Worm (Caenorhabditis elegans) whole organism, L2 larva: ENCODE results near the gene T22B7.22.

Experiments used
- C34F6.9 ChIP-seq: fragments of 150-350 bp; optimal IDR thresholded peaks from 2 replicates; lab custom pipeline; 2014; ENCODE audit warnings: missing biosample characterization, missing genetic modification characterization
- F13H6.1 ChIP-seq: sonication (generic microtip); optimal IDR thresholded peaks from 2 replicates; lab custom pipeline; 2016; ENCODE audit warnings: missing genetic modification characterization, missing compliant biosample characterization
- R02D3.7 ChIP-seq: fragments of 150-350 bp; optimal IDR thresholded peaks from 2 replicates; lab custom pipeline; 2014; ENCODE audit warnings: missing biosample characterization, missing genetic modification characterization
- Y55F3AM.14 ChIP-seq: fragments of 200-800 bp; sonication (Bioruptor generic); optimal IDR thresholded peaks from 2 replicates; lab custom pipeline; 2018; ENCODE audit warnings: mild to moderate bottlenecking, missing genetic modification characterization, missing compliant biosample characterization
- alr-1 ChIP-seq: fragments of 150-350 bp; optimal IDR thresholded peaks from 2 replicates; lab custom pipeline; 2014; ENCODE audit warnings: missing biosample characterization, missing genetic modification characterization
- aly-2 ChIP-seq: fragments of 150-350 bp; optimal IDR thresholded peaks from 2 replicates; lab custom pipeline; 2014; ENCODE audit warnings: missing biosample characterization, missing genetic modification characterization
- ama-1 ChIP-seq: fragments of 150-350 bp; optimal IDR thresholded peaks from 2 replicates; lab custom pipeline; 2018; ENCODE audit warnings: inconsistent platforms
- blmp-1 ChIP-seq: sonication (generic microtip); optimal IDR thresholded peaks from 2 replicates; lab custom pipeline; 2017; ENCODE audit warnings: missing genetic modification characterization, mild to moderate bottlenecking, missing compliant biosample characterization, antibody characterized with exemption, moderate library complexity; ENCODE audit not compliant: insufficient read depth
- ceh-16 ChIP-seq: fragments of 150-350 bp; optimal IDR thresholded peaks from 2 replicates; lab custom pipeline; 2014; ENCODE audit warnings: missing biosample characterization, missing genetic modification characterization
- crh-2 ChIP-seq: sonication (generic microtip); optimal IDR thresholded peaks from 2 replicates; lab custom pipeline; 2017; ENCODE audit warnings: missing biosample characterization, missing genetic modification characterization
- elt-1 ChIP-seq: fragments of 150-350 bp; optimal IDR thresholded peaks from 2 replicates; lab custom pipeline; 2014; ENCODE audit warnings: missing biosample characterization, missing genetic modification characterization
- elt-3 ChIP-seq: sonication (generic microtip); optimal IDR thresholded peaks from 2 replicates; lab custom pipeline; 2017; ENCODE audit warnings: missing biosample characterization, missing genetic modification characterization
- gmeb-1 ChIP-seq: fragments of 150-350 bp; optimal IDR thresholded peaks from 2 replicates; lab custom pipeline; 2014; ENCODE audit warnings: missing biosample characterization, missing genetic modification characterization
- lin-11 ChIP-seq: fragments of 150-350 bp; sonication (generic microtip); optimal IDR thresholded peaks from 2 replicates; lab custom pipeline; 2014; ENCODE audit warnings: missing biosample characterization, missing genetic modification characterization, inconsistent platforms, mixed read lengths
- lin-39 ChIP-seq: fragments of 150-350 bp; optimal IDR thresholded peaks from 2 replicates; lab custom pipeline; 2014; ENCODE audit warnings: missing biosample characterization, missing genetic modification reagents, missing genetic modification characterization
- lsy-2 ChIP-seq, 2 experiments: fragments of 150-350 bp in 1 of 2; sonication (generic microtip) in 1 of 2; optimal IDR thresholded peaks; 2 replicates each; lab custom pipeline; 2014 to 2017; ENCODE audit warnings: missing biosample characterization in 2 of 2, missing genetic modification characterization in 2 of 2
- mab-5 ChIP-seq: fragments of 150-350 bp; optimal IDR thresholded peaks from 2 replicates; lab custom pipeline; 2014; ENCODE audit warnings: missing biosample characterization, missing genetic modification characterization
- mbf-1 ChIP-seq: sonication (generic microtip); optimal IDR thresholded peaks from 2 replicates; lab custom pipeline; 2017; ENCODE audit warnings: missing biosample characterization, missing genetic modification characterization
- mdl-1 ChIP-seq, 2 experiments: fragments of 150-350 bp in 1 of 2; sonication (generic microtip) in 1 of 2; optimal IDR thresholded peaks; 2 replicates each; lab custom pipeline; 2017; ENCODE audit warnings: missing biosample characterization in 2 of 2, missing genetic modification characterization in 2 of 2
- nhr-10 ChIP-seq: sonication (generic microtip); optimal IDR thresholded peaks from 2 replicates; lab custom pipeline; 2017; ENCODE audit warnings: missing biosample characterization, missing genetic modification characterization
- nhr-11 ChIP-seq: fragments of 150-350 bp; optimal IDR thresholded peaks from 2 replicates; lab custom pipeline; 2014; ENCODE audit warnings: missing biosample characterization, missing genetic modification characterization
- nhr-12 ChIP-seq: fragments of 150-350 bp; optimal IDR thresholded peaks from 2 replicates; lab custom pipeline; 2014; ENCODE audit warnings: missing biosample characterization, missing genetic modification characterization
- nhr-129 ChIP-seq: fragments of 150-350 bp; optimal IDR thresholded peaks from 2 replicates; lab custom pipeline; 2014; ENCODE audit warnings: missing biosample characterization, missing genetic modification characterization
- nhr-21 ChIP-seq: fragments of 150-350 bp; optimal IDR thresholded peaks from 2 replicates; lab custom pipeline; 2014; ENCODE audit warnings: missing biosample characterization, missing genetic modification characterization
- nhr-23 ChIP-seq: fragments of 150-350 bp; optimal IDR thresholded peaks from 2 replicates; lab custom pipeline; 2014; ENCODE audit warnings: missing biosample characterization, missing genetic modification reagents, missing genetic modification characterization
- nhr-237 ChIP-seq: fragments of 150-350 bp; optimal IDR thresholded peaks from 2 replicates; lab custom pipeline; 2014; ENCODE audit warnings: missing biosample characterization, missing genetic modification characterization
- nhr-25 ChIP-seq: fragments of 150-350 bp; sonication (generic microtip); optimal IDR thresholded peaks from 3 replicates; lab custom pipeline; 2014; ENCODE audit warnings: missing biosample characterization, missing genetic modification characterization
- peb-1 ChIP-seq: fragments of 150-350 bp; optimal IDR thresholded peaks from 2 replicates; lab custom pipeline; 2014; ENCODE audit warnings: missing biosample characterization, missing genetic modification characterization
- skn-1 ChIP-seq: sonication (generic microtip); optimal IDR thresholded peaks from 2 replicates; lab custom pipeline; 2017; ENCODE audit warnings: missing biosample characterization, missing genetic modification characterization
- sma-3 ChIP-seq: sonication (generic microtip); optimal IDR thresholded peaks from 2 replicates; lab custom pipeline; 2016; ENCODE audit warnings: missing genetic modification reagents, missing genetic modification characterization, missing compliant biosample characterization
- sma-9 ChIP-seq, 2 experiments: fragments of 150-350 bp in 1 of 2; sonication (generic microtip) in 1 of 2; optimal IDR thresholded peaks; 2 replicates each; lab custom pipeline; 2014 to 2016; ENCODE audit warnings: missing genetic modification characterization in 2 of 2, mild to moderate bottlenecking in 1 of 2, missing biosample characterization in 1 of 2, missing compliant biosample characterization in 1 of 2, missing genetic modification reagents in 1 of 2, moderate library complexity in 1 of 2
- unc-62 ChIP-seq: fragments of 150-350 bp; optimal IDR thresholded peaks from 2 replicates; lab custom pipeline; 2014; ENCODE audit warnings: missing biosample characterization, missing genetic modification reagents, missing genetic modification characterization
- zag-1 ChIP-seq: fragments of 150-350 bp; optimal IDR thresholded peaks from 2 replicates; lab custom pipeline; 2014; ENCODE audit warnings: missing biosample characterization, missing genetic modification characterization
- ztf-1 ChIP-seq: fragments of 200-800 bp; sonication (Bioruptor generic); conservative IDR thresholded peaks from 2 replicates; pipeline ENCODE4 v1.3.6; 2022; ENCODE audit warnings: missing genetic modification characterization, missing compliant biosample characterization
- ztf-11 ChIP-seq: sonication (generic microtip); optimal IDR thresholded peaks from 2 replicates; lab custom pipeline; 2017; ENCODE audit warnings: missing biosample characterization, missing genetic modification characterization
- ztf-4 ChIP-seq: fragments of 150-350 bp; optimal IDR thresholded peaks from 2 replicates; lab custom pipeline; 2014; ENCODE audit warnings: missing biosample characterization, missing genetic modification characterization

Gene T22B7.22

ce11 chrX:5641315-5641714, 18.5 kb upstream of the T22B7.22 start, which contains the start of gene T22B7.4:
Gene T22B7.4 (minus strand): TSS chrX:5641415.
- no peak for TF ChIP-seq aly-2 (tag; lab: Kevin White, UChicago)
- TF ChIP-seq nhr-12 (tag; lab: Kevin White, UChicago) = no peak
- no peak for TF ChIP-seq R02D3.7
- TF ChIP-seq alr-1 (tag; lab: Kevin White, UChicago) = no peak

- TF ChIP-seq ztf-1 (GFP tag; lab: Robert Waterston, UW) (no peak), nhr-11 (tag; lab: Kevin White, UChicago) (no peak), C34F6.9 (no peak), nhr-21 (no peak), elt-1 (tag; lab: Kevin White, UChicago) (no peak)
Observed at ce11 chrX:5644112-5644511, 15.7 kb upstream of the T22B7.22 start.

- TF ChIP-seq nhr-10 (tag; lab: Kevin White, UChicago) (no peak), sma-9 (GFP tag; optimal IDR thresholded peaks at IDR 0.05; lab: Kevin White, UChicago) (peak; percentile 49), sma-9 (tag; optimal IDR thresholded peaks at IDR 0.05; lab: Kevin White, UChicago) (no peak), nhr-23 (no peak), lin-11 (tag; lab: Kevin White, UChicago) (no peak), nhr-237 (no peak), elt-3 (tag; lab: Kevin White, UChicago) (no peak), skn-1 (tag; lab: Kevin White, UChicago) (no peak), aly-2 (tag; lab: Kevin White, UChicago) (no peak), ztf-11 (tag; lab: Kevin White, UChicago) (no peak), ceh-16 (tag; lab: Kevin White, UChicago) (no peak), lsy-2 (tag; optimal IDR thresholded peaks at IDR 0.05; lab: Kevin White, UChicago) (no peak), crh-2 (tag; lab: Kevin White, UChicago) (no peak), C34F6.9 (no peak), nhr-21 (peak; percentile 81), elt-1 (tag; lab: Kevin White, UChicago) (no peak), ama-1 (lab: Kevin White, UChicago) (no peak), nhr-25 (tag; lab: Kevin White, UChicago) (peak; percentile 73), mdl-1 (tag; optimal IDR thresholded peaks at IDR 0.05; lab: Kevin White, UChicago) (peak; percentile 9 to 13), lin-39 (tag; lab: Kevin White, UChicago) (no peak), mbf-1 (tag; lab: Kevin White, UChicago) (no peak), Y55F3AM.14 (GFP tag; lab: Kevin White, UChicago) (no peak), sma-3 (GFP tag; lab: Kevin White, UChicago) (no peak), nhr-129 (tag; lab: Kevin White, UChicago) (no peak), nhr-12 (tag; lab: Kevin White, UChicago) (no peak), F13H6.1 (tag; lab: Kevin White, UChicago) (no peak), unc-62 (GFP tag; lab: Kevin White, UChicago) (no peak), ztf-4 (tag; lab: Kevin White, UChicago) (no peak), gmeb-1 (tag; lab: Kevin White, UChicago) (peak; percentile 22)
Observed at ce11 chrX:5645606-5646005, 14.2 kb upstream of the T22B7.22 start.

- no peak for TF ChIP-seq gmeb-1 (tag; lab: Kevin White, UChicago)
- no peak for TF ChIP-seq mab-5 (tag; lab: Kevin White, UChicago)
- TF ChIP-seq peb-1 (tag; lab: Kevin White, UChicago) = no peak
- TF ChIP-seq zag-1 (tag; lab: Kevin White, UChicago) = no peak
- no peak for TF ChIP-seq nhr-23
- TF ChIP-seq sma-9 (GFP tag; optimal IDR thresholded peaks at IDR 0.05; lab: Kevin White, UChicago) = no peak
- no peak for TF ChIP-seq sma-9 (tag; optimal IDR thresholded peaks at IDR 0.05; lab: Kevin White, UChicago)
- no peak for TF ChIP-seq nhr-11 (tag; lab: Kevin White, UChicago)
- TF ChIP-seq mdl-1 (tag; optimal IDR thresholded peaks at IDR 0.05; lab: Kevin White, UChicago) = no peak
- TF ChIP-seq elt-3 (tag; lab: Kevin White, UChicago) = no peak
- TF ChIP-seq alr-1 (tag; lab: Kevin White, UChicago) = no peak
- TF ChIP-seq nhr-129 (tag; lab: Kevin White, UChicago) = no peak
- no peak for TF ChIP-seq Y55F3AM.14 (GFP tag; lab: Kevin White, UChicago)
- no peak for TF ChIP-seq blmp-1 (tag; lab: Kevin White, UChicago)
- no peak for TF ChIP-seq mbf-1 (tag; lab: Kevin White, UChicago)
- no peak for TF ChIP-seq ztf-11 (tag; lab: Kevin White, UChicago)
- no peak for TF ChIP-seq nhr-21
- TF ChIP-seq nhr-237 = no peak
Observed at ce11 chrX:5646951-5647423, 12.8 kb upstream of the T22B7.22 start, which contains the start of gene T22B7.3. Gene T22B7.3 (plus strand): TSS chrX:5647373.
